Worm (Caenorhabditis elegans): ENCODE measurements around the gene gldi-3.

gldi-3 gene

DNA sequence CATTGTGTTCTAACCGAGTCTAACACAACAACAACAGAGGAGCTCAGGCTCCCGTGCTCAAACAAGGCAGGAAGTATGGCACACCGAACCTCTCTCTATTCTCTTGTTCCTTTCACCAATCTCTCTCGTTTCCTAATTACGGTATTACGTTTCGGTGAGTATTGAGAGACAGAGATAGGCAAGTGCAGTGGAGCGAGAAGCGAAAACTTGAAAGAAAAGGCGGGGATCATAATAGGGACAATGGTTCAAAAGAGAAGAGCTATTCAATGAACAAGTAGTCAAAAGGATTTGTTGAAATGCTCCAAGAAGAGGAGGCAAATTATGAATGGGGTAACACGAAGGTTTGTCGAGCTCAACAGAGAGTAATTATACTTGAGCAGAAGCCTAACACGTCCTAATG lies 33.4 kb upstream of the gldi-3 start:
- no peak for TF ChIP-seq F33H1.4 (GFP tag; IDR thresholded peaks at IDR 0.05)

DNA sequence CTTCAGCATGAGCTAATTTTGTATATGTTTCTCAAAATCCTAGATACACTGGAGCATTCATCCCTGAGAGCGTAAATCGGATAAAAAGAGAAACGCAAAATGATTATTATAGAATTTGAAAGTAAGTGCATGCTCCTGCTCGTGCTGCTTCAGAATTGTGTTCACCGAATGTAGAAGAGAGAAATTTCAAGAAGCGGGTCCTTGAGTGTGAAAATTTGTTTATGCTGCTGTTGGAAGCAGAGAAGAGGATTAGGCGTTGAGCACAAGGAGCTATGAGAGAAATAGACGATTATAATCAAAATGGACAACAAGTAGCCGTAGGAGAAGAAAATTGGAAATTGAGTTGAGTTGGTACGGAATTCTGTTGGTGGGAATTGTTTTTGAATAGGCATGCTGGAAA lies 31.8 kb upstream of the gldi-3 start:
- peak; percentile 69 for TF ChIP-seq ceh-27 (GFP tag; optimal IDR thresholded peaks at IDR 0.05)
- TF ChIP-seq lsl-1 (GFP tag; optimal IDR thresholded peaks at IDR 0.05): no peak
- TF ChIP-seq K12H6.12 (tag; optimal IDR thresholded peaks at IDR 0.05): no peak
- no peak for TF ChIP-seq pbrm-1 (GFP tag; IDR thresholded peaks at IDR 0.05)
- no peak for TF ChIP-seq tlf-1 (GFP tag; optimal IDR thresholded peaks at IDR 0.05)
- TF ChIP-seq ztf-26 (tag; optimal IDR thresholded peaks at IDR 0.05): no peak

ce11 chrII:9310794-9311193 lies 30.9 kb upstream of the gldi-3 start:
- TF ChIP-seq madf-3 (GFP tag; IDR thresholded peaks at IDR 0.05) (no peak), snpc-4 (GFP tag; optimal IDR thresholded peaks at IDR 0.05) (no peak), snpc-4 (tag; optimal IDR thresholded peaks at IDR 0.05) (no peak), zim-3 (tag; optimal IDR thresholded peaks at IDR 0.05) (no peak), atf-7 (tag; optimal IDR thresholded peaks at IDR 0.05) (no peak), egl-18 (GFP tag; IDR thresholded peaks at IDR 0.05) (no peak), attf-5 (GFP tag; optimal IDR thresholded peaks at IDR 0.05) (no peak)

ce11 chrII:9310204-9310603 lies 30.3 kb upstream of the gldi-3 start, which contains the start of gene cam-1:
Gene cam-1 (minus strand): TSS chrII:9310304.
- TF ChIP-seq F23B12.7 (tag; optimal IDR thresholded peaks at IDR 0.05; ENCODE audit: insufficient read depth) (no peak), aptf-3 (GFP tag; IDR thresholded peaks at IDR 0.05) (no peak), repo-1 (tag; optimal IDR thresholded peaks at IDR 0.05) (no peak), F22D6.2 (tag; optimal IDR thresholded peaks at IDR 0.05) (no peak), efl-1 (GFP tag; optimal IDR thresholded peaks at IDR 0.05) (no peak), egl-18 (GFP tag; IDR thresholded peaks at IDR 0.05) (no peak), lin-35 (GFP tag; optimal IDR thresholded peaks at IDR 0.05) (no peak), gei-17 (GFP tag; optimal IDR thresholded peaks at IDR 0.05) (no peak), B0261.1 (tag; optimal IDR thresholded peaks at IDR 0.05) (no peak), somi-1 (GFP tag; optimal IDR thresholded peaks at IDR 0.05) (no peak), snpc-3.4 (tag; optimal IDR thresholded peaks at IDR 0.05) (no peak), nfya-1 (tag; optimal IDR thresholded peaks at IDR 0.05; ENCODE audit: borderline replicate concordance, insufficient read depth) (no peak), ztf-25 (GFP tag; IDR thresholded peaks at IDR 0.05) (no peak), tlf-1 (GFP tag; optimal IDR thresholded peaks at IDR 0.05) (no peak), lir-1 (GFP tag; conservative IDR thresholded peaks at IDR 0.05) (no peak), nfya-2 (GFP tag; IDR thresholded peaks at IDR 0.05) (no peak)

DNA sequence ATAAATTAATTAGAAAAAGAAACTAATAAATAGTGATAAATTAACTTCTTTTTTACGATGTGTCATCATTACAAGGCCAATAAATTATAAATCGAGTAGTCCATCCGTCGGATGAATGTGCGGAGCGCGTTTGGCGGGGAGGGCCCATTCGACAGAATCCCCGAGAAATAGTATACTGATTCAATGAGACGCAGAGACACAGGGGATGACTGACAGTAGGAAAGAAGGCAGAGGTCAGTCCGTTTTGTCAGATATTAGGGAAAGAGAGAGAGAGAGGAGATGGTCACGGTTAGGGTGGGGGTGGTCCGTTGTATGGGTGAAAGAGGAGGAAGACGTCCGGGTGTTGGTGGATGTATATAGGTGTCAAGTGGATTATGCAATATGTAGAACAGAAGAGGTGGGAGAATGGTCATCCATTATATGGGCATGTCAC lies 28.7 kb upstream of the gldi-3 start:
- no peak for TF ChIP-seq lag-1 (GFP tag; IDR thresholded peaks at IDR 0.05)
- TF ChIP-seq atf-7 (tag; optimal IDR thresholded peaks at IDR 0.05): no peak
- TF ChIP-seq hmg-1.2 (GFP tag; IDR thresholded peaks at IDR 0.05): peak; percentile 66
- TF ChIP-seq chd-7 (tag; optimal IDR thresholded peaks at IDR 0.05): no peak
- peak; percentile 19 for TF ChIP-seq unc-62 (GFP tag; optimal IDR thresholded peaks at IDR 0.05)
- TF ChIP-seq T26A5.8 (tag; optimal IDR thresholded peaks at IDR 0.05): no peak
- TF ChIP-seq hlh-26 (GFP tag; conservative IDR thresholded peaks at IDR 0.05): no peak
- no peak for TF ChIP-seq Y95B8A.8 (GFP tag; IDR thresholded peaks at IDR 0.05)
- no peak for TF ChIP-seq dox-1 (GFP tag; IDR thresholded peaks at IDR 0.05)
- TF ChIP-seq let-607 (tag; optimal IDR thresholded peaks at IDR 0.05): no peak
- no peak for TF ChIP-seq rcor-1 (GFP tag; IDR thresholded peaks at IDR 0.05)
